Worm (Caenorhabditis elegans): Measurements from ENCODE around the gene C28F5.1.

Gene C28F5.1

ce11 chrII:7553806-7554205 is 48.7 kb downstream of the C28F5.1 start, which contains the start of gene ZK1290.10:
ZK1290.10 (minus strand) TSS chrII:7553906.
- no peak for TF ChIP-seq ceh-16 (tag; optimal IDR thresholded peaks at IDR 0.05)
- no peak for TF ChIP-seq sea-2 (GFP tag; optimal IDR thresholded peaks at IDR 0.05)
- no peak for TF ChIP-seq elt-1 (tag; optimal IDR thresholded peaks at IDR 0.05)
- TF ChIP-seq elt-3 (tag; optimal IDR thresholded peaks at IDR 0.05), result no peak

DNA sequence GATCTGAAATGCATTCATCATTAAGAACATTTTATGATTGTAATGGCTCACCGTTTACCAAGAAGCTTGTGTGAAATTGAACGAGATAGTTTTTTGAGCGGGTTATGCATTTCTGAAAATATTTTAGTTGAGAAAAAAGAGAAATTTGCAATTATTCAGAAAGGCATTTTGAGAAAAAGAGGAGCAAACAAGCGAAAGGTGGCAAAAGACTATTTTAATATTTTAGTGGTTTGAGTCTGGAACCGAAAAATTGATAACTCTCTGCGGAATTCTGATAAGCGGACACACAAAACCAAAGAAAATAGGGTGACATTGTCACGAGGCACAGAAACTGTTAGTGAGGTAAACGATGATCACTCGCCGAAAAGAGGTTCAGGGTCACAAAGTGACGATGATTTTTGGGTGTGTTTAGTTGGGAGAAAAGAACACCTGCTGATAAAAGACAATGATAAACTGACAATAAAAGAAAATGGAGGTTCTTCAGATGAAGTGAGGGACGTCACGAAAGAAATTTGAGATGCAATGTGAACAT is 49.7 kb downstream of the C28F5.1 start:
- TF ChIP-seq ceh-16 (tag; optimal IDR thresholded peaks at IDR 0.05) (no peak), nhr-28 (tag; optimal IDR thresholded peaks at IDR 0.05) (no peak), ceh-9 (tag; optimal IDR thresholded peaks at IDR 0.05) (no peak), ama-1 (optimal IDR thresholded peaks at IDR 0.05) (no peak), eor-1 (tag; optimal IDR thresholded peaks at IDR 0.05) (no peak), ceh-82 (tag; optimal IDR thresholded peaks at IDR 0.05) (no peak), nhr-12 (tag; optimal IDR thresholded peaks at IDR 0.05) (no peak), fkh-10 (GFP tag; optimal IDR thresholded peaks at IDR 0.05) (no peak), pqm-1 (tag; optimal IDR thresholded peaks at IDR 0.05) (peak; percentile 79), hmg-11 (tag; optimal IDR thresholded peaks at IDR 0.05) (no peak), pha-4 (tag; optimal IDR thresholded peaks at IDR 0.05) (peak; percentile 55), elt-2 (tag; optimal IDR thresholded peaks at IDR 0.05) (peak; percentile 98), jun-1 (tag; optimal IDR thresholded peaks at IDR 0.05) (peak; percentile 84), nhr-11 (tag; optimal IDR thresholded peaks at IDR 0.05) (no peak), lin-15B (tag; optimal IDR thresholded peaks at IDR 0.05) (no peak), nhr-76 (tag; optimal IDR thresholded peaks at IDR 0.05) (no peak), egl-27 (tag; optimal IDR thresholded peaks at IDR 0.05) (no peak), fos-1 (tag; optimal IDR thresholded peaks at IDR 0.05) (no peak), ztf-4 (tag; optimal IDR thresholded peaks at IDR 0.05) (no peak), sea-2 (GFP tag; optimal IDR thresholded peaks at IDR 0.05) (no peak), unc-62 (GFP tag; optimal IDR thresholded peaks at IDR 0.05) (no peak), zag-1 (tag; optimal IDR thresholded peaks at IDR 0.05) (no peak), elt-1 (tag; optimal IDR thresholded peaks at IDR 0.05) (no peak), snpc-4 (tag; optimal IDR thresholded peaks at IDR 0.05) (no peak), nhr-25 (tag; optimal IDR thresholded peaks at IDR 0.05) (peak; percentile 81), lin-39 (tag; optimal IDR thresholded peaks at IDR 0.05) (no peak), R02D3.7 (tag; optimal IDR thresholded peaks at IDR 0.05) (no peak), nfya-1 (tag; optimal IDR thresholded peaks at IDR 0.05; ENCODE audit: insufficient read depth) (no peak), lsy-12 (tag; optimal IDR thresholded peaks at IDR 0.05) (no peak), fkh-2 (tag; optimal IDR thresholded peaks at IDR 0.05) (no peak), ztf-11 (tag; optimal IDR thresholded peaks at IDR 0.05) (no peak), elt-3 (tag; optimal IDR thresholded peaks at IDR 0.05) (no peak), nhr-43 (tag; optimal IDR thresholded peaks at IDR 0.05; ENCODE audit: poor library complexity, severe bottlenecking) (no peak), nhr-77 (tag; optimal IDR thresholded peaks at IDR 0.05) (no peak), unc-39 (tag; optimal IDR thresholded peaks at IDR 0.05) (no peak), daf-12 (tag; optimal IDR thresholded peaks at IDR 0.05) (no peak), nhr-23 (tag; optimal IDR thresholded peaks at IDR 0.05) (no peak), tbx-2 (tag; optimal IDR thresholded peaks at IDR 0.05) (no peak)

DNA sequence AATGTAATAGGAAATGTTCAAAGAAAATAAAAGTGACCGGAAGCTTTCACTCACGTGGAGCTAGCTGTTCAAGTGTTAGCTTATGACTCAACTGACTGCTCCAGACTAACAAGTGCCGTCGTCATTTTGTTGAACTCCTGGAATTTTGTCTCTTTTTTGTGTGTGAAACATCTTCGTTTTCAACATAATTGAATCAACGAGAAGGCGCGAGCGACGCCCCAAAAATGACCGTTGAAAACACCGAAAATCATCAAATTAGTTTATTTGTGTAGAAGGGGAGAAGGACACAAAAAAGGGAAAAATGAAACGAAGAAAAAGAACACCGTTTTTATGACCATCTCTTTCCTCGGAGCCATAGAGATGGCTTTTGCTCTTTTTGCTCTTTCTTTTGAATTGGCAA is 50.3 kb downstream of the C28F5.1 start, which contains the start of gene ZK1290.14:
Gene ZK1290.14, minus strand, starts transcription at position 139 of the 400 bp plus-strand sequence.
- TF ChIP-seq jun-1 (tag; optimal IDR thresholded peaks at IDR 0.05) (no peak), tbx-2 (tag; optimal IDR thresholded peaks at IDR 0.05) (no peak), pqm-1 (tag; optimal IDR thresholded peaks at IDR 0.05) (no peak), ztf-11 (tag; optimal IDR thresholded peaks at IDR 0.05) (no peak), unc-39 (tag; optimal IDR thresholded peaks at IDR 0.05) (no peak), egl-5 (tag; optimal IDR thresholded peaks at IDR 0.05) (no peak), nhr-67 (tag; optimal IDR thresholded peaks at IDR 0.05) (no peak), lsy-12 (tag; optimal IDR thresholded peaks at IDR 0.05) (no peak), pha-4 (tag; optimal IDR thresholded peaks at IDR 0.05) (no peak), nhr-23 (tag; optimal IDR thresholded peaks at IDR 0.05) (no peak)

Measured in whole organism, L3 larva.